Worm (Caenorhabditis elegans) whole organism, mixed stage, embryonic: ENCODE data around the gene C15B12.9.

Experiments used
- bed-3 ChIP-seq: fragments of 200-800 bp; sonication (Bioruptor generic); optimal IDR thresholded peaks from 3 replicates; lab custom pipeline; 2018; ENCODE audit warnings: mild to moderate bottlenecking, missing genetic modification characterization, moderate library complexity, missing compliant biosample characterization
- blmp-1 ChIP-seq: fragments of 150-350 bp; optimal IDR thresholded peaks from 2 replicates; lab custom pipeline; 2014; ENCODE audit warnings: missing biosample characterization, missing genetic modification characterization
- ceh-43 ChIP-seq: fragments of 200-800 bp; sonication (Bioruptor generic); optimal IDR thresholded peaks from 2 replicates; lab custom pipeline; 2018; ENCODE audit warnings: mild to moderate bottlenecking, missing genetic modification characterization, moderate library complexity, missing compliant biosample characterization
- ceh-83 ChIP-seq: fragments of 200-800 bp; sonication (Bioruptor generic); optimal IDR thresholded peaks from 2 replicates; lab custom pipeline; 2018; ENCODE audit warnings: mild to moderate bottlenecking, missing genetic modification characterization, missing compliant biosample characterization
- ces-1 ChIP-seq: fragments of 150-350 bp; optimal IDR thresholded peaks from 2 replicates; lab custom pipeline; 2014; ENCODE audit warnings: missing biosample characterization, missing genetic modification reagents, missing genetic modification characterization
- cnd-1 ChIP-seq: fragments of 200-800 bp; sonication (Bioruptor generic); optimal IDR thresholded peaks from 2 replicates; lab custom pipeline; 2018; ENCODE audit warnings: mild to moderate bottlenecking, missing genetic modification characterization, missing compliant biosample characterization
- elt-1 ChIP-seq: sonication (generic microtip); optimal IDR thresholded peaks from 2 replicates; lab custom pipeline; 2017; ENCODE audit warnings: missing genetic modification characterization, mild to moderate bottlenecking, missing compliant biosample characterization, antibody characterized with exemption, moderate library complexity, borderline replicate concordance; ENCODE audit not compliant: insufficient read depth
- elt-3 ChIP-seq: fragments of 150-350 bp; optimal IDR thresholded peaks from 2 replicates; lab custom pipeline; 2014; ENCODE audit warnings: missing biosample characterization, missing genetic modification characterization
- flh-1 ChIP-seq: fragments of 200-800 bp; sonication (Bioruptor generic); optimal IDR thresholded peaks from 2 replicates; lab custom pipeline; 2018; ENCODE audit warnings: mild to moderate bottlenecking, missing genetic modification characterization, moderate library complexity, missing compliant biosample characterization
- ham-2 ChIP-seq: fragments of 200-800 bp; sonication (Bioruptor generic); optimal IDR thresholded peaks from 2 replicates; lab custom pipeline; 2018; ENCODE audit warnings: mild to moderate bottlenecking, missing genetic modification characterization, missing compliant biosample characterization
- hlh-1 ChIP-seq: fragments of 150-350 bp; optimal IDR thresholded peaks from 2 replicates; lab custom pipeline; 2014; ENCODE audit warnings: missing biosample characterization, missing genetic modification reagents, missing genetic modification characterization
- lin-13 ChIP-seq: fragments of 150-350 bp; optimal IDR thresholded peaks from 2 replicates; lab custom pipeline; 2014; ENCODE audit warnings: missing biosample characterization, missing genetic modification characterization
- lin-32 ChIP-seq: fragments of 200-800 bp; sonication (Bioruptor generic); optimal IDR thresholded peaks from 2 replicates; lab custom pipeline; 2018; ENCODE audit warnings: mild to moderate bottlenecking, missing genetic modification characterization, missing compliant biosample characterization
- lsy-2 ChIP-seq: fragments of 150-350 bp; optimal IDR thresholded peaks from 2 replicates; lab custom pipeline; 2014; ENCODE audit warnings: missing biosample characterization, missing genetic modification characterization
- mep-1 ChIP-seq: fragments of 150-350 bp; optimal IDR thresholded peaks from 2 replicates; lab custom pipeline; 2017; ENCODE audit warnings: missing biosample characterization, missing genetic modification reagents, missing genetic modification characterization, inconsistent platforms
- nhr-12 ChIP-seq: fragments of 150-350 bp; optimal IDR thresholded peaks from 2 replicates; lab custom pipeline; 2014; ENCODE audit warnings: missing biosample characterization, missing genetic modification characterization
- nhr-2 ChIP-seq: fragments of 150-350 bp; optimal IDR thresholded peaks from 2 replicates; lab custom pipeline; 2014; ENCODE audit warnings: missing biosample characterization, missing genetic modification characterization
- nhr-237 ChIP-seq: fragments of 150-350 bp; optimal IDR thresholded peaks from 2 replicates; lab custom pipeline; 2014; ENCODE audit warnings: missing biosample characterization, missing genetic modification characterization
- nhr-28 ChIP-seq: fragments of 150-350 bp; optimal IDR thresholded peaks from 2 replicates; lab custom pipeline; 2014; ENCODE audit warnings: missing biosample characterization, missing genetic modification characterization
- nhr-76 ChIP-seq: sonication (generic microtip); optimal IDR thresholded peaks from 2 replicates; lab custom pipeline; 2017; ENCODE audit warnings: missing biosample characterization, missing genetic modification characterization
- pha-4 ChIP-seq: fragments of 150-350 bp; optimal IDR thresholded peaks from 2 replicates; lab custom pipeline; 2018; ENCODE audit warnings: missing biosample characterization, missing genetic modification reagents, missing genetic modification characterization
- sem-2 ChIP-seq: fragments of 200-800 bp; sonication (Bioruptor generic); optimal IDR thresholded peaks from 2 replicates; lab custom pipeline; 2018; ENCODE audit warnings: mild to moderate bottlenecking, missing genetic modification characterization, missing compliant biosample characterization
- sptf-1 ChIP-seq: sonication (generic microtip); optimal IDR thresholded peaks from 2 replicates; lab custom pipeline; 2017; ENCODE audit warnings: mild to moderate bottlenecking, missing genetic modification characterization, moderate library complexity, missing compliant biosample characterization
- unc-120 ChIP-seq: sonication (generic microtip); optimal IDR thresholded peaks from 2 replicates; lab custom pipeline; 2017; ENCODE audit warnings: missing genetic modification characterization, missing compliant biosample characterization; ENCODE audit not compliant: poor library complexity, severe bottlenecking
- unc-62 ChIP-seq: fragments of 150-350 bp; optimal IDR thresholded peaks from 2 replicates; lab custom pipeline; 2014; ENCODE audit warnings: missing biosample characterization, missing genetic modification reagents, missing genetic modification characterization
- zip-8 ChIP-seq: fragments of 150-350 bp; optimal IDR thresholded peaks from 2 replicates; lab custom pipeline; 2014; ENCODE audit warnings: missing biosample characterization, missing genetic modification characterization

C15B12.9 gene

ce11 chrX:6507734-6508133, 39.1 kb downstream of the C15B12.9 start:
- TF ChIP-seq hlh-1 (tag; lab: Kevin White, UChicago) (peak; percentile 51), elt-1 (no peak), cnd-1 (tag; lab: Kevin White, UChicago) (no peak)

DNA sequence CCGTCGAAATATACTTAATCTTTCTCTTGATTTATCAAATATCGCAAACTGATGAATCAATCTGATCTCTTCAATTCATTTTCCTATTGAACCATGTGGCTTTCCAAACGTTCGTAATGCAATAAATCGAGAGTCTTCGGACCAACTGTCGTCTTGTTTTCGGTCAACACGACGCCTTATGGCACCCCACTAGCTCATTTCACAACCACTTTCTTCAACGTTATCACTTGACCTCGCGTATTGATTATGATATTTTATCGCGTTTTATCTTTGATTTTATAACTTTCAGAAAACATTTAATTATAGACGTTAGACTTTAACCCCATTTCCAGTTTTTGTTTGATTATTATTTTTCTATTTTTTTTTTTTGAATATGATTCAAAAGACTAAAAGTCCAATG, 41.2 kb downstream of the C15B12.9 start:
- TF ChIP-seq unc-120 (tag; lab: Kevin White, UChicago) (peak; percentile 73), hlh-1 (tag; lab: Kevin White, UChicago) (peak; percentile 98), zip-8 (tag; lab: Kevin White, UChicago) (no peak), unc-62 (GFP tag; lab: Kevin White, UChicago) (peak; percentile 69), lin-32 (GFP tag; lab: Kevin White, UChicago) (no peak)
- TF ChIP-seq, all 35 proteins: peak for 3

DNA sequence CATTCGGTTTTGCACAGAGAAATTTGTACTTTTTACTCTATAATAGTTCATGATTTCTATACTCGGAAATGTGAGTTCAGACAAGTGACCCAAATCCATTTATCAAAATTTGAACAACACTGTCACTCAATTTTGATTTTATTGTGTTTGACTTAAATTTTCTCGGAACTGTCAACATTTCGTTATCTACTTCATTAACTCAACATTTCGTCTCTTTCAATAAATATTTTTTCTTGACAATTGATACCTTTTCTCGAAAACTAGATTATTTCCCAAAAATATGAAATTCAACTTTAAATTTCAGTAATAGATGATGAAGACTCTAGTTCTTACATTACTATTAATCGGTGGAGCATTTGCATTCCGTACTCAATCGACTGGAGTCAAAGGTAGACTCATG, 42.0 kb downstream of the C15B12.9 start, which contains the start of gene ttr-36:
Gene ttr-36 (plus strand): TSS at position 301 of the 400 bp plus-strand sequence.
- TF ChIP-seq mep-1 (tag; lab: Kevin White, UChicago) (no peak), flh-1 (GFP tag; lab: Kevin White, UChicago) (no peak), sptf-1 (tag; lab: Kevin White, UChicago) (no peak), unc-62 (GFP tag; lab: Kevin White, UChicago) (no peak), ces-1 (GFP tag; lab: Kevin White, UChicago) (no peak), ceh-83 (GFP tag; lab: Kevin White, UChicago) (no peak), blmp-1 (tag; lab: Kevin White, UChicago) (no peak), lin-13 (no peak), nhr-2 (tag; lab: Kevin White, UChicago) (no peak)
- TF ChIP-seq, all 35 proteins: peak for 0

ce11 chrX:6511985-6512384, 43.4 kb downstream of the C15B12.9 start, which contains the start of gene ttr-35:
ttr-35 (plus strand) TSS chrX:6512285.
- TF ChIP-seq pha-4 (tag; lab: Kevin White, UChicago), result no peak

DNA sequence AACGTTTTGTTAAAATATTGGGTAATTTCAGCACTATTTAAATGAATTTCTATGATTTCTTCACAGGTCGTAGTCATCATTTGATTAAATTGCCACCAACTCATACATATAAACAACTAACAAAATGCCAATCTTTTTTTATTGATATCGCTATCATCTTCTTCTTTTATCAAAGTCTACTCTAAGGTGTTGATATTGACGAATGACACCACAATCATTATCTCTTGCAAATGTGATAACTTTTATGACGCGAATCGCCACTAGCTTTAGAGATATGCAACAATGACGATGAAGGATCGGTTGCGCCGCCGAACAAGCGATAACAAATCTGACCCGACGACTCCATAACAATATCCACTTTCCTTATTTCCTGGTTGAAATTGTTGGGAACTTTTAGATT, 45.9 kb downstream of the C15B12.9 start:
- TF ChIP-seq hlh-1 (tag; lab: Kevin White, UChicago) (no peak), mep-1 (tag; lab: Kevin White, UChicago) (no peak), nhr-76 (tag; lab: Kevin White, UChicago) (no peak), elt-3 (peak; percentile 65)

- no peak for TF ChIP-seq elt-1
- TF ChIP-seq ham-2 (GFP tag; lab: Kevin White, UChicago), result peak; percentile 61
- TF ChIP-seq sem-2, result no peak
- peak; percentile 90 for TF ChIP-seq blmp-1 (tag; lab: Kevin White, UChicago)
Measured at ce11 chrX:6515267-6515666, 46.7 kb downstream of the C15B12.9 start.

- TF ChIP-seq nhr-76 (tag; lab: Kevin White, UChicago) (no peak), ces-1 (GFP tag; lab: Kevin White, UChicago) (no peak), bed-3 (no peak), nhr-2 (tag; lab: Kevin White, UChicago) (no peak), lin-32 (GFP tag; lab: Kevin White, UChicago) (no peak), elt-3 (no peak), zip-8 (tag; lab: Kevin White, UChicago) (no peak), flh-1 (GFP tag; lab: Kevin White, UChicago) (no peak)
Measured at ce11 chrX:6517025-6517770, 48.6 kb downstream of the C15B12.9 start.

- no peak for TF ChIP-seq sem-2
- no peak for TF ChIP-seq blmp-1 (tag; lab: Kevin White, UChicago)
- TF ChIP-seq nhr-12 (tag; lab: Kevin White, UChicago), result no peak
- no peak for TF ChIP-seq lsy-2 (tag; lab: Kevin White, UChicago)
- no peak for TF ChIP-seq zip-8 (tag; lab: Kevin White, UChicago)
- no peak for TF ChIP-seq elt-3
- no peak for TF ChIP-seq ceh-83 (GFP tag; lab: Kevin White, UChicago)
- no peak for TF ChIP-seq ceh-43 (GFP tag; lab: Kevin White, UChicago)
- TF ChIP-seq ham-2 (GFP tag; lab: Kevin White, UChicago), result no peak
- no peak for TF ChIP-seq nhr-237 (tag; lab: Kevin White, UChicago)
- TF ChIP-seq lin-13, result no peak
- TF ChIP-seq nhr-76 (tag; lab: Kevin White, UChicago), result no peak
- TF ChIP-seq nhr-28 (tag; lab: Kevin White, UChicago), result no peak
- TF ChIP-seq sptf-1 (tag; lab: Kevin White, UChicago), result no peak
- TF ChIP-seq, all 35 proteins: peak for 0
Measured at ce11 chrX:6518537-6518936, 49.9 kb downstream of the C15B12.9 start, which contains the start of gene ets-4. ets-4 (plus strand) TSS chrX:6518883.
